Fruit fly (Drosophila melanogaster) whole organism, embryonic: Measurements from ENCODE around the gene Mtr3.
A peak's percentile ranks its signal among the peaks of the same experiment; 100 is the strongest.

Experiments used
- Atf-2 ChIP-seq: fragments of 200-800 bp; sonication (Bioruptor generic); optimal IDR thresholded peaks from 2 replicates; lab custom pipeline; 2016; ENCODE audit warnings: missing biosample characterization, missing genetic modification characterization
- CG10209 ChIP-seq: fragments of 200-800 bp; sonication (Bioruptor generic); optimal IDR thresholded peaks from 3 replicates; lab custom pipeline; 2017; ENCODE audit warnings: missing biosample characterization, mild to moderate bottlenecking, missing genetic modification characterization, missing genetic modification reagents
- CG10274 ChIP-seq: fragments of 200-800 bp; sonication (Bioruptor generic); optimal IDR thresholded peaks from 3 replicates; lab custom pipeline; 2017; ENCODE audit warnings: missing biosample characterization, mild to moderate bottlenecking, missing genetic modification characterization
- CG10543 ChIP-seq: fragments of 200-800 bp; sonication (Bioruptor generic); optimal IDR thresholded peaks from 3 replicates; lab custom pipeline; 2017; ENCODE audit warnings: missing biosample characterization, mild to moderate bottlenecking, missing genetic modification characterization, moderate library complexity
- CG10979 ChIP-seq: fragments of 200-800 bp; sonication (Bioruptor generic); optimal IDR thresholded peaks from 2 replicates; lab custom pipeline; 2018; ENCODE audit warnings: missing biosample characterization, mild to moderate bottlenecking, missing genetic modification characterization, moderate library complexity
- CG12769 ChIP-seq: fragments of 200-800 bp; sonication (Bioruptor generic); optimal IDR thresholded peaks from 2 replicates; lab custom pipeline; 2019; ENCODE audit warnings: missing biosample characterization, mild to moderate bottlenecking, missing genetic modification characterization, moderate library complexity
- CG13123 ChIP-seq: fragments of 200-800 bp; sonication (Bioruptor generic); optimal IDR thresholded peaks from 2 replicates; lab custom pipeline; 2016; ENCODE audit warnings: missing biosample characterization, missing genetic modification characterization
- CG15696 ChIP-seq: fragments of 200-800 bp; sonication (Bioruptor generic); optimal IDR thresholded peaks from 2 replicates; lab custom pipeline; 2019; ENCODE audit warnings: missing biosample characterization, mild to moderate bottlenecking, missing genetic modification characterization, moderate library complexity
- CG2678 ChIP-seq: fragments of 200-800 bp; sonication (Bioruptor generic); optimal IDR thresholded peaks from 3 replicates; lab custom pipeline; 2019; ENCODE audit warnings: missing biosample characterization, mild to moderate bottlenecking, missing genetic modification characterization, moderate library complexity
- CG3065 ChIP-seq: fragments of 200-800 bp; sonication (Bioruptor generic); optimal IDR thresholded peaks from 2 replicates; lab custom pipeline; 2016; ENCODE audit warnings: missing biosample characterization, missing genetic modification characterization
- CG3407 ChIP-seq: fragments of 200-800 bp; sonication (Bioruptor generic); optimal IDR thresholded peaks from 2 replicates; lab custom pipeline; 2018; ENCODE audit warnings: missing biosample characterization, mild to moderate bottlenecking, missing genetic modification characterization
- CG3995 ChIP-seq: fragments of 200-800 bp; sonication (Bioruptor generic); optimal IDR thresholded peaks from 3 replicates; lab custom pipeline; 2016; ENCODE audit warnings: missing biosample characterization, missing genetic modification characterization
- CG43689 ChIP-seq: fragments of 200-800 bp; sonication (Bioruptor generic); IDR thresholded peaks from 2 replicates; pipeline ENCODE4 v1.3.6; 2022; ENCODE audit warnings: missing biosample characterization, missing genetic modification characterization
- CG5180 ChIP-seq: fragments of 200-800 bp; sonication (Bioruptor generic); optimal IDR thresholded peaks from 3 replicates; lab custom pipeline; 2017; ENCODE audit warnings: missing biosample characterization, missing genetic modification characterization, mild to moderate bottlenecking, moderate library complexity, missing genetic modification reagents
- CG6254 ChIP-seq: fragments of 200-800 bp; sonication (Bioruptor generic); optimal IDR thresholded peaks from 3 replicates; lab custom pipeline; 2017; ENCODE audit warnings: mild to moderate bottlenecking, missing biosample characterization, missing genetic modification reagents, missing genetic modification characterization
- CG7271 ChIP-seq: fragments of 200-800 bp; sonication (Bioruptor generic); optimal IDR thresholded peaks from 2 replicates; lab custom pipeline; 2018; ENCODE audit warnings: missing biosample characterization, mild to moderate bottlenecking, missing genetic modification characterization, moderate library complexity
- Doc3 ChIP-seq: fragments of 200-800 bp; sonication (Bioruptor generic); IDR thresholded peaks from 3 replicates; pipeline ENCODE4 v1.3.6; 2022; ENCODE audit warnings: missing biosample characterization, missing genetic modification characterization; ENCODE audit not compliant: partially characterized antibody
- HLH3B ChIP-seq: fragments of 200-800 bp; sonication (Bioruptor generic); IDR thresholded peaks from 2 replicates; pipeline ENCODE4 v1.3.6; 2022; ENCODE audit warnings: missing biosample characterization, missing genetic modification characterization
- HmgD ChIP-seq: fragments of 200-800 bp; sonication (Bioruptor generic); optimal IDR thresholded peaks from 3 replicates; lab custom pipeline; 2016; ENCODE audit warnings: missing biosample characterization, missing genetic modification characterization
- HmgZ ChIP-seq: fragments of 200-800 bp; sonication (Bioruptor generic); optimal IDR thresholded peaks from 2 replicates; lab custom pipeline; 2018; ENCODE audit warnings: missing biosample characterization, mild to moderate bottlenecking, missing genetic modification characterization
- MESR4 ChIP-seq: fragments of 200-800 bp; sonication (Bioruptor generic); optimal IDR thresholded peaks from 2 replicates; lab custom pipeline; 2018; ENCODE audit warnings: missing biosample characterization, mild to moderate bottlenecking, missing genetic modification characterization, moderate library complexity
- NC2α ChIP-seq: fragments of 200-800 bp; sonication (Bioruptor generic); optimal IDR thresholded peaks from 2 replicates; lab custom pipeline; 2016; ENCODE audit warnings: missing biosample characterization, missing genetic modification characterization
- Nf-YB ChIP-seq: fragments of 200-800 bp; sonication (Bioruptor generic); optimal IDR thresholded peaks from 3 replicates; lab custom pipeline; 2019; ENCODE audit warnings: missing biosample characterization, mild to moderate bottlenecking, missing genetic modification characterization, moderate library complexity
- PHDP ChIP-seq: fragments of 200-800 bp; sonication (Bioruptor generic); optimal IDR thresholded peaks from 3 replicates; lab custom pipeline; 2018; ENCODE audit warnings: missing biosample characterization, mild to moderate bottlenecking, missing genetic modification characterization, moderate library complexity
- Side ChIP-seq: fragments of 200-800 bp; sonication (Bioruptor generic); optimal IDR thresholded peaks from 2 replicates; lab custom pipeline; 2016; ENCODE audit warnings: missing biosample characterization, missing genetic modification characterization
- aop ChIP-seq: fragments of 200-800 bp; sonication (Bioruptor generic); IDR thresholded peaks from 2 replicates; pipeline ENCODE4 v1.3.6; 2022; ENCODE audit warnings: missing biosample characterization, missing genetic modification characterization
- ap ChIP-seq: fragments of 200-800 bp; sonication (Bioruptor generic); IDR thresholded peaks from 2 replicates; pipeline ENCODE4 v1.3.6; 2022; ENCODE audit warnings: missing biosample characterization, missing genetic modification characterization
- dati ChIP-seq: fragments of 200-800 bp; sonication (Bioruptor generic); IDR thresholded peaks from 2 replicates; pipeline ENCODE4 v1.3.6; 2022; ENCODE audit warnings: missing biosample characterization, missing genetic modification characterization
- fd64A ChIP-seq: fragments of 200-800 bp; sonication (Bioruptor generic); optimal IDR thresholded peaks from 3 replicates; lab custom pipeline; 2018; ENCODE audit warnings: missing biosample characterization, mild to moderate bottlenecking, missing genetic modification characterization
- gro ChIP-seq: fragments of 200-800 bp; sonication (Bioruptor generic); optimal IDR thresholded peaks from 2 replicates; lab custom pipeline; 2016; ENCODE audit warnings: missing biosample characterization, missing genetic modification characterization
- jigr1 ChIP-seq: fragments of 200-800 bp; sonication (Bioruptor generic); IDR thresholded peaks from 3 replicates; pipeline ENCODE4 v1.3.6; 2022; ENCODE audit warnings: missing biosample characterization, missing genetic modification characterization
- lab ChIP-seq: fragments of 200-800 bp; sonication (Bioruptor generic); optimal IDR thresholded peaks from 3 replicates; lab custom pipeline; 2017; ENCODE audit warnings: missing biosample characterization, missing genetic modification characterization, mild to moderate bottlenecking, moderate library complexity, missing genetic modification reagents
- lbe ChIP-seq: fragments of 200-800 bp; sonication (Bioruptor generic); optimal IDR thresholded peaks from 2 replicates; lab custom pipeline; 2016; ENCODE audit warnings: missing biosample characterization, mild to moderate bottlenecking, missing genetic modification characterization
- pfk ChIP-seq: fragments of 200-800 bp; sonication (Bioruptor generic); optimal IDR thresholded peaks from 2 replicates; lab custom pipeline; 2018; ENCODE audit warnings: missing biosample characterization, mild to moderate bottlenecking, missing genetic modification characterization, moderate library complexity
- prd ChIP-seq, 3 experiments: fragments of >200 bp in 2 of 3; fragments of 200-800 bp in 1 of 3; sonication (Bioruptor generic) in 1 of 3; optimal IDR thresholded peaks in 2 of 3; IDR thresholded peaks in 1 of 3; 2 replicates in 2 of 3; 3 replicates in 1 of 3; pipeline versions ENCODE4 v1.3.6 to Lab custom; 2017 to 2022; ENCODE audit warnings: missing biosample characterization in 1 of 3, missing genetic modification characterization in 1 of 3
- pzg ChIP-seq: fragments of 200-800 bp; sonication (Bioruptor generic); optimal IDR thresholded peaks from 3 replicates; lab custom pipeline; 2018; ENCODE audit warnings: missing biosample characterization, mild to moderate bottlenecking, missing genetic modification characterization, moderate library complexity
- sc ChIP-seq, 3 experiments: fragments of >200 bp in 2 of 3; fragments of 200-800 bp in 1 of 3; sonication (Bioruptor generic) in 1 of 3; optimal IDR thresholded peaks; 2 replicates in 2 of 3; 3 replicates in 1 of 3; lab custom pipeline; 2017; ENCODE audit warnings: mild to moderate bottlenecking in 1 of 3, missing biosample characterization in 1 of 3, missing genetic modification characterization in 1 of 3, missing genetic modification reagents in 1 of 3
- sens ChIP-seq: fragments of 200-800 bp; sonication (Bioruptor generic); peaks from one replicate; lab custom pipeline; 2016; ENCODE audit warnings: missing biosample characterization, missing genetic modification characterization
- slbo ChIP-seq: fragments of 200-800 bp; sonication (Bioruptor generic); IDR thresholded peaks from 2 replicates; pipeline ENCODE4 v1.3.6; 2022; ENCODE audit warnings: missing biosample characterization, missing genetic modification characterization
- so ChIP-seq: fragments of 200-800 bp; sonication (Bioruptor generic); IDR thresholded peaks from 3 replicates; pipeline ENCODE4 v1.3.6; 2022; ENCODE audit warnings: missing biosample characterization, missing genetic modification characterization
- sr ChIP-seq: fragments of 200-800 bp; sonication (Bioruptor generic); IDR thresholded peaks from 3 replicates; pipeline ENCODE4 v1.3.6; 2022; ENCODE audit warnings: missing biosample characterization, missing genetic modification characterization
- tgo ChIP-seq: fragments of 200-800 bp; sonication (Bioruptor generic); IDR thresholded peaks from 3 replicates; pipeline ENCODE4 v1.3.6; 2022; ENCODE audit warnings: missing biosample characterization, missing genetic modification characterization
- vnd ChIP-seq: fragments of 200-800 bp; sonication (Bioruptor generic); IDR thresholded peaks from 3 replicates; pipeline ENCODE4 v1.3.6; 2022; ENCODE audit warnings: missing biosample characterization, missing genetic modification characterization; ENCODE audit not compliant: partially characterized antibody
- wdn ChIP-seq: fragments of 200-800 bp; sonication (Bioruptor generic); IDR thresholded peaks from 2 replicates; pipeline ENCODE4 v1.3.6; 2022; ENCODE audit warnings: missing biosample characterization, missing genetic modification characterization
- wor ChIP-seq: fragments of 200-800 bp; sonication (Bioruptor generic); IDR thresholded peaks from 2 replicates; pipeline ENCODE4 v1.3.6; 2022; ENCODE audit warnings: missing biosample characterization, missing genetic modification characterization
- zf30C ChIP-seq: fragments of 200-800 bp; sonication (Bioruptor generic); optimal IDR thresholded peaks from 3 replicates; lab custom pipeline; 2018; ENCODE audit warnings: missing biosample characterization, mild to moderate bottlenecking, missing genetic modification characterization

The Mtr3 gene

dm6 chr3L:19906780-19907705, 6.5 kb downstream of the Mtr3 start (continued):
- TF ChIP-seq prd (optimal IDR thresholded peaks at IDR 0.05; lab: Kevin White, UChicago): no peak
- TF ChIP-seq prd (GFP tag; IDR thresholded peaks at IDR 0.05; lab: Robert Waterston, UW): peak; percentile 61; the same call in 2 of the 3 replicates
- peak; percentile 83 for TF ChIP-seq fd64A (GFP tag; lab: Kevin White, UChicago)
- TF ChIP-seq pfk (GFP tag; lab: Kevin White, UChicago): peak; percentile 57
- TF ChIP-seq Side (GFP tag; lab: Kevin White, UChicago): peak; percentile 74
- peak; percentile 62; the same call in 1 of the 3 replicates for TF ChIP-seq sr (GFP tag; lab: Robert Waterston, UW)
- TF ChIP-seq CG12769 (tag; lab: Kevin White, UChicago): peak; percentile 69
- peak; percentile 31 for TF ChIP-seq Nf-YB (GFP tag; lab: Kevin White, UChicago)
- no peak for TF ChIP-seq CG43689 (GFP tag; lab: Robert Waterston, UW)
- TF ChIP-seq pzg (GFP tag; lab: Kevin White, UChicago): peak; percentile 6
- peak; percentile 50 for TF ChIP-seq CG5180 (GFP tag; lab: Kevin White, UChicago)
- TF ChIP-seq aop (GFP tag; lab: Robert Waterston, UW): no peak
- no peak for TF ChIP-seq wor (GFP tag; lab: Robert Waterston, UW)
- peak; percentile 49 for TF ChIP-seq Atf-2 (GFP tag; lab: Kevin White, UChicago)
- peak; percentile 31 for TF ChIP-seq CG3065
- no peak for TF ChIP-seq vnd (GFP tag; lab: Robert Waterston, UW)
- TF ChIP-seq sc (optimal IDR thresholded peaks at IDR 0.05; lab: Kevin White, UChicago): no peak
- TF ChIP-seq sc (GFP tag; optimal IDR thresholded peaks at IDR 0.05; lab: Kevin White, UChicago): peak; percentile 54
- TF ChIP-seq wdn (GFP tag; lab: Robert Waterston, UW): peak; percentile 64; the same call in 1 of the 2 replicates
- no peak for TF ChIP-seq Doc3 (GFP tag; lab: Robert Waterston, UW)
- peak; percentile 69 for TF ChIP-seq zf30C (GFP tag; lab: Kevin White, UChicago)
- no peak; the same call in 1 of the 2 replicates for TF ChIP-seq slbo
- TF ChIP-seq sens (GFP tag; lab: Kevin White, UChicago): peak; percentile 95
- peak; percentile 58 for TF ChIP-seq HmgZ (tag; lab: Kevin White, UChicago)
- TF ChIP-seq tgo (GFP tag; lab: Robert Waterston, UW): no peak
- TF ChIP-seq CG10543 (GFP tag; lab: Kevin White, UChicago): peak; percentile 94
- TF ChIP-seq CG3407 (GFP tag; lab: Kevin White, UChicago): peak; percentile 86
- TF ChIP-seq HLH3B: peak; percentile 69; the same call in 1 of the 2 replicates
- TF ChIP-seq jigr1 (GFP tag; lab: Robert Waterston, UW): no peak
- TF ChIP-seq CG7271: peak; percentile 4
- peak; percentile 75 for TF ChIP-seq PHDP (tag; lab: Kevin White, UChicago)
- peak; percentile 57 for TF ChIP-seq CG15696 (tag; lab: Kevin White, UChicago)
- peak; percentile 18 for TF ChIP-seq CG10274 (GFP tag; lab: Kevin White, UChicago)
- TF ChIP-seq gro (GFP tag; lab: Kevin White, UChicago): peak; percentile 52
- peak; percentile 12 for TF ChIP-seq NC2α
- no peak for TF ChIP-seq CG3995 (GFP tag; lab: Kevin White, UChicago)
- TF ChIP-seq CG10209 (GFP tag; lab: Kevin White, UChicago): peak; percentile 69
- peak; percentile 92 for TF ChIP-seq lab (GFP tag; lab: Kevin White, UChicago)
- peak; percentile 64; the same call in 2 of the 3 replicates for TF ChIP-seq so (GFP tag; lab: Robert Waterston, UW)
- TF ChIP-seq ap (GFP tag; lab: Robert Waterston, UW): peak; percentile 27; the same call in 1 of the 2 replicates
- TF ChIP-seq CG6254 (GFP tag; lab: Kevin White, UChicago): peak; percentile 53
- TF ChIP-seq lbe: peak; percentile 19
- TF ChIP-seq CG10979 (tag; lab: Kevin White, UChicago): peak; percentile 22
- peak; percentile 66 for TF ChIP-seq CG2678 (tag; lab: Kevin White, UChicago)
- TF ChIP-seq HmgD (GFP tag; lab: Kevin White, UChicago): peak; percentile 51
- TF ChIP-seq MESR4 (GFP tag; lab: Kevin White, UChicago): no peak
- TF ChIP-seq CG13123 (GFP tag; lab: Kevin White, UChicago): peak; percentile 76
- no peak for TF ChIP-seq dati (GFP tag; lab: Robert Waterston, UW)
